Fruit fly (Drosophila melanogaster): ENCODE results near the gene CG8611.

Gene CG8611

dm6 chrX:17465523-17465922 lies 43.6 kb upstream of the CG8611 start (continued):
- TF ChIP-seq vvl (GFP tag; IDR thresholded peaks at IDR 0.05) (peak; percentile 44), vfl (GFP tag; optimal IDR thresholded peaks at IDR 0.05) (no peak), Optix (GFP tag; IDR thresholded peaks at IDR 0.05) (peak; percentile 43; the same call in 1 of the 3 replicates), lmd (GFP tag; IDR thresholded peaks at IDR 0.05) (peak; percentile 56; the same call in 1 of the 2 replicates), CG12391 (tag; optimal IDR thresholded peaks at IDR 0.05) (peak; percentile 36), usp (GFP tag; optimal IDR thresholded peaks at IDR 0.05) (no peak), aop (GFP tag; IDR thresholded peaks at IDR 0.05) (no peak), tin (GFP tag; optimal IDR thresholded peaks at IDR 0.05) (peak; percentile 29), CG14441 (GFP tag; IDR thresholded peaks at IDR 0.05) (0 out of 2 replicates have a peak, but pooled peaks have one; percentile 28), yki (optimal IDR thresholded peaks at IDR 0.05) (no peak), CG4820 (GFP tag; optimal IDR thresholded peaks at IDR 0.05) (peak; percentile 14), Rfx (GFP tag; IDR thresholded peaks at IDR 0.05) (peak; percentile 74), pnt (GFP tag; optimal IDR thresholded peaks at IDR 0.05) (peak; percentile 18), lab (GFP tag; optimal IDR thresholded peaks at IDR 0.05) (peak; percentile 68), CG32772 (GFP tag; IDR thresholded peaks at IDR 0.05) (no peak), CG16815 (GFP tag; optimal IDR thresholded peaks at IDR 0.05) (no peak), seq (GFP tag; IDR thresholded peaks at IDR 0.05) (no peak), NfI (GFP tag; optimal IDR thresholded peaks at IDR 0.05) (peak; percentile 5), CG10209 (GFP tag; optimal IDR thresholded peaks at IDR 0.05) (peak; percentile 22), schlank (tag; optimal IDR thresholded peaks at IDR 0.05) (peak; percentile 40), Atf3 (GFP tag; optimal IDR thresholded peaks at IDR 0.05) (no peak), CG9817 (tag; optimal IDR thresholded peaks at IDR 0.05) (peak; percentile 3), CG13424 (tag; optimal IDR thresholded peaks at IDR 0.05) (peak; percentile 0), phol (tag; optimal IDR thresholded peaks at IDR 0.05) (peak; percentile 6), dpn (GFP tag; optimal IDR thresholded peaks at IDR 0.05) (peak; percentile 40 to 51), CG16779 (GFP tag; IDR thresholded peaks at IDR 0.05) (no peak), Sry-δ (GFP tag; optimal IDR thresholded peaks at IDR 0.05) (no peak), prd (optimal IDR thresholded peaks at IDR 0.05) (no peak), prd (GFP tag; IDR thresholded peaks at IDR 0.05) (peak; percentile 59; the same call in 2 of the 3 replicates), CG2875 (GFP tag; optimal IDR thresholded peaks at IDR 0.05) (no peak), hth (optimal IDR thresholded peaks at IDR 0.05) (no peak), CG5245 (GFP tag; optimal IDR thresholded peaks at IDR 0.05) (peak; percentile 15), grn (GFP tag; optimal IDR thresholded peaks at IDR 0.05) (no peak), CG7839 (tag; optimal IDR thresholded peaks at IDR 0.05) (peak; percentile 57), Dbx (GFP tag; IDR thresholded peaks at IDR 0.05) (0 out of 3 replicates have a peak, but pooled peaks have one; percentile 40), Ets65A (GFP tag) (peak; percentile 70), CG9932 (GFP tag; IDR thresholded peaks at IDR 0.05) (peak; percentile 58; the same call in 1 of the 2 replicates), cwo (GFP tag; optimal IDR thresholded peaks at IDR 0.05) (peak; percentile 38), ci (GFP tag; IDR thresholded peaks at IDR 0.05) (peak; percentile 41; the same call in 1 of the 3 replicates), bcd (GFP tag; optimal IDR thresholded peaks at IDR 0.05) (peak; percentile 13), CG30403 (GFP tag; optimal IDR thresholded peaks at IDR 0.05) (peak; percentile 6), Adf1 (GFP tag; IDR thresholded peaks at IDR 0.05) (no peak), Hsf (GFP tag; optimal IDR thresholded peaks at IDR 0.05) (peak; percentile 3), unpg (GFP tag; optimal IDR thresholded peaks at IDR 0.05) (peak; percentile 45), CG31441 (GFP tag; IDR thresholded peaks at IDR 0.05) (no peak), CG3281 (GFP tag; optimal IDR thresholded peaks at IDR 0.05) (peak; percentile 48), her (GFP tag; optimal IDR thresholded peaks at IDR 0.05) (peak; percentile 9), CG12071 (GFP tag; optimal IDR thresholded peaks at IDR 0.05) (peak; percentile 21), CG18476 (GFP tag; optimal IDR thresholded peaks at IDR 0.05) (peak; percentile 16), repo (GFP tag; optimal IDR thresholded peaks at IDR 0.05) (no peak), so (GFP tag; IDR thresholded peaks at IDR 0.05) (0 out of 3 replicates have a peak, but pooled peaks have one; percentile 21), CG1529 (GFP tag; optimal IDR thresholded peaks at IDR 0.05) (no peak), CoRest (tag; optimal IDR thresholded peaks at IDR 0.05) (peak; percentile 39)
